Fruit fly (Drosophila melanogaster) S2 (cell line): ENCODE measurements around the gene Npc2c.

Experiments
- CG8478 ChIP-seq: fragments of >200 bp; optimal IDR thresholded peaks from 2 replicates; lab custom pipeline; 2018
- CTCF ChIP-seq, 2 experiments: fragments of >200 bp; optimal IDR thresholded peaks; 2 replicates each; lab custom pipeline; 2018

- TF ChIP-seq CG8478 (no peak), CTCF (optimal IDR thresholded peaks at IDR 0.05; lab: Kevin White, UChicago) (peak; percentile 40 to 41)
These were observed 49.9 kb downstream of the Npc2c start, which contains the start of gene Fmr1 for dm6 chr3R:10109938-10110337.
